Fruit fly (Drosophila melanogaster): ENCODE measurements around the gene CG31106.

CG31106 gene

dm6 chr3R:25208042-25208766 is 7.9 kb upstream of the CG31106 start, which contains the start of gene Cad96Ca (continued):
- TF ChIP-seq CG12769 (tag; optimal IDR thresholded peaks at IDR 0.05) (peak; percentile 93), chinmo (GFP tag; IDR thresholded peaks at IDR 0.05; ENCODE audit: partially characterized antibody) (0 out of 4 replicates have a peak, but pooled peaks have one; percentile 36), Trl (optimal IDR thresholded peaks at IDR 0.05) (peak; percentile 90 to 92), Trl (GFP tag; optimal IDR thresholded peaks at IDR 0.05) (no peak), CG32532 (GFP tag; IDR thresholded peaks at IDR 0.05) (peak; percentile 45; the same call in 1 of the 2 replicates), CG17568 (GFP tag; optimal IDR thresholded peaks at IDR 0.05) (peak; percentile 4), vvl (GFP tag; IDR thresholded peaks at IDR 0.05) (peak; percentile 53; the same call in 1 of the 2 replicates), CG18599 (GFP tag; optimal IDR thresholded peaks at IDR 0.05) (no peak), H2.0 (GFP tag; IDR thresholded peaks at IDR 0.05) (no peak), zen2 (GFP tag; IDR thresholded peaks at IDR 0.05; ENCODE audit: partially characterized antibody) (peak; percentile 40; the same call in 2 of the 3 replicates), sob (GFP tag; IDR thresholded peaks at IDR 0.05) (0 out of 2 replicates have a peak, but pooled peaks have one; percentile 14), ken (GFP tag; IDR thresholded peaks at IDR 0.05) (0 out of 3 replicates have a peak, but pooled peaks have one; percentile 6), sc (optimal IDR thresholded peaks at IDR 0.05) (no peak), sc (GFP tag; optimal IDR thresholded peaks at IDR 0.05) (no peak), Bgb (GFP tag; IDR thresholded peaks at IDR 0.05; ENCODE audit: partially characterized antibody) (peak; percentile 17; the same call in 1 of the 2 replicates), CG11723 (GFP tag; optimal IDR thresholded peaks at IDR 0.05) (no peak), sens (GFP tag) (peak; percentile 52)

- TF ChIP-seq zfh2 (GFP tag; optimal IDR thresholded peaks at IDR 0.05), result no peak
- TF ChIP-seq ATbp (GFP tag; optimal IDR thresholded peaks at IDR 0.05), result peak; percentile 4
- TF ChIP-seq tna (GFP tag; IDR thresholded peaks at IDR 0.05; ENCODE audit: partially characterized antibody), result no peak
- TF ChIP-seq otp (GFP tag; IDR thresholded peaks at IDR 0.05), result 0 out of 3 replicates have a peak, but pooled peaks have one; percentile 9
- no peak for TF ChIP-seq cg (GFP tag; optimal IDR thresholded peaks at IDR 0.05)
- TF ChIP-seq CG34376 (GFP tag; optimal IDR thresholded peaks at IDR 0.05), result no peak
- no peak for TF ChIP-seq gcm (GFP tag; optimal IDR thresholded peaks at IDR 0.05)
- TF ChIP-seq ato (GFP tag; IDR thresholded peaks at IDR 0.05; ENCODE audit: partially characterized antibody), result no peak
- no peak for TF ChIP-seq CG17802 (tag; optimal IDR thresholded peaks at IDR 0.05)
- TF ChIP-seq CG11247 (GFP tag; IDR thresholded peaks at IDR 0.05), result peak; percentile 25; the same call in 1 of the 2 replicates
- TF ChIP-seq schlank (tag; optimal IDR thresholded peaks at IDR 0.05), result no peak
- TF ChIP-seq CG17385 (GFP tag; optimal IDR thresholded peaks at IDR 0.05), result no peak
- no peak for TF ChIP-seq CG13296 (GFP tag; optimal IDR thresholded peaks at IDR 0.05)
- no peak for TF ChIP-seq CG6689 (GFP tag; IDR thresholded peaks at IDR 0.05)
- no peak for TF ChIP-seq HmgD (GFP tag; optimal IDR thresholded peaks at IDR 0.05)
- TF ChIP-seq Nf-YB (GFP tag; optimal IDR thresholded peaks at IDR 0.05), result no peak
- TF ChIP-seq E2f2 (GFP tag; IDR thresholded peaks at IDR 0.05), result no peak
- TF ChIP-seq jigr1 (GFP tag; IDR thresholded peaks at IDR 0.05), result no peak
- no peak for TF ChIP-seq Gug (GFP tag; IDR thresholded peaks at IDR 0.05)
- TF ChIP-seq CG15073 (GFP tag; optimal IDR thresholded peaks at IDR 0.05), result no peak
- peak; percentile 66 for TF ChIP-seq ci (GFP tag; IDR thresholded peaks at IDR 0.05)
- TF ChIP-seq Tbp (GFP tag; optimal IDR thresholded peaks at IDR 0.05), result no peak
- no peak for TF ChIP-seq Elba2 (GFP tag; optimal IDR thresholded peaks at IDR 0.05)
- TF ChIP-seq CG8765 (GFP tag; IDR thresholded peaks at IDR 0.05), result no peak
- no peak for TF ChIP-seq TFAM (GFP tag; optimal IDR thresholded peaks at IDR 0.05)
- TF ChIP-seq Hand (GFP tag; optimal IDR thresholded peaks at IDR 0.05), result no peak
- TF ChIP-seq CG4820 (GFP tag; optimal IDR thresholded peaks at IDR 0.05), result no peak
- no peak for TF ChIP-seq inv (GFP tag; IDR thresholded peaks at IDR 0.05; ENCODE audit: partially characterized antibody)
- TF ChIP-seq CG9797 (GFP tag; optimal IDR thresholded peaks at IDR 0.05), result no peak
- 0 out of 2 replicates have a peak, but pooled peaks have one; percentile 26 for TF ChIP-seq CG1024 (GFP tag; IDR thresholded peaks at IDR 0.05)
- TF ChIP-seq CG6791 (GFP tag; IDR thresholded peaks at IDR 0.05; ENCODE audit: partially characterized antibody), result 0 out of 3 replicates have a peak, but pooled peaks have one; percentile 8
- no peak for TF ChIP-seq hkb (optimal IDR thresholded peaks at IDR 0.05)
- TF ChIP-seq hkb (GFP tag; IDR thresholded peaks at IDR 0.05), result no peak
Measured at dm6 chr3R:25208767-25209075, 7.4 kb upstream of the CG31106 start.

Measured in whole organism, embryonic.